Worm (Caenorhabditis elegans): ENCODE data around the gene fubl-3.

The fubl-3 gene

ce11 chrX:17486735-17487134, 52.5 kb downstream of the fubl-3 start, which contains the start of gene npr-24:
TSS of gene npr-24 (minus strand) at chrX:17486835.
- no peak for TF ChIP-seq atf-7 (tag; optimal IDR thresholded peaks at IDR 0.05)
- TF ChIP-seq K12H6.12 (tag; optimal IDR thresholded peaks at IDR 0.05), result no peak
- TF ChIP-seq lsl-1 (GFP tag; optimal IDR thresholded peaks at IDR 0.05), result no peak
- no peak for TF ChIP-seq madf-6 (GFP tag; IDR thresholded peaks at IDR 0.05)
- TF ChIP-seq lin-26 (GFP tag; IDR thresholded peaks at IDR 0.05), result no peak
- no peak for TF ChIP-seq egrh-3 (GFP tag; IDR thresholded peaks at IDR 0.05)
- TF ChIP-seq ceh-58 (GFP tag; IDR thresholded peaks at IDR 0.05), result no peak
- TF ChIP-seq ztf-6 (GFP tag; IDR thresholded peaks at IDR 0.05), result no peak
- TF ChIP-seq lin-40 (tag; optimal IDR thresholded peaks at IDR 0.05), result no peak
- no peak for TF ChIP-seq unc-130 (GFP tag; optimal IDR thresholded peaks at IDR 0.05)
- no peak for TF ChIP-seq zfh-2 (GFP tag; conservative IDR thresholded peaks at IDR 0.05)
- TF ChIP-seq athp-1 (tag; optimal IDR thresholded peaks at IDR 0.05), result no peak

Data from whole organism, young adult.